In the genomic region with DNA sequence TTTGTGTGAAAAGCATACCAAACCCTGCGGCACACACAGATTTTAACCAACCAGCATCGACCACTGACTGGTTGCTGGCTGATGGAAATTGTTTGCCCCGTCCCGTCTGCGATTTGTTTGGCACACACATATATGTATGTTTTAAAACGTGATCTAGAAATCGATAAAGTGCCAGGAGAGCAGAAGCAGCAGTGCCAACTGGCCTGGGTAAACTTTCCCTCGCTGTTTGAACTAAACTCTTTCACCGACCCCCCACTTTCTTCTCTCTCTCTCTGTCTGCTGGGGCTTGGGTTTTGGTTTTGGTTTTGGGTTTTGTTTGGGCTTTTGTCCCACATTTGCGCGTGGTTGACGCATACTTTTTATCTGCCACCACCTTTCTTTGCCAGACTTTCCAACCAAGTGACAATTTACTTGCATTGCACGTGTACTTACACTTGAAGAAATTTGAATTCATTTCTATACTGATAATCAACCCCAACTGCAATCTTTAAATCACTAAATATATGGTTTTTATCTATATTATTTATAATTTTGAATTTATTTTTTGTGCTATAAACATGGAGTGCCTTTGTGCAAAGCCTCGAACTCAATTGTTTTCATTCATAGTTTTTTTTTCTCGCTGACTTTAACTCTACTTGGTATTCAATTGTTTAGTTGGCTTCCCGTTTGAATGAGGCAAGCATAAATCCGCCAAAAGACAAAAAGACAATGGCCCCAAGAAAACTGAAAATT, we compare ENCODE assay signal across 2 fruit fly cellular contexts.
TF ChIP-seq lines count a peak whose summit lies in the region.

No protein-coding gene starts in this region.

TF ChIP-seq in whole organism, embryonic, 481 proteins besides CTCF, POLR2A, EP300 and RAD21 (continued from another document and continues in another):
- TF ChIP-seq mam (GFP tag; optimal IDR thresholded peaks at IDR 0.05; lab: Kevin White, UChicago) (no peak), CG2116 (GFP tag; optimal IDR thresholded peaks at IDR 0.05; lab: Kevin White, UChicago) (no peak), CG7839 (tag; optimal IDR thresholded peaks at IDR 0.05; lab: Kevin White, UChicago) (peak; percentile 25), sob (GFP tag; IDR thresholded peaks at IDR 0.05; lab: Robert Waterston, UW) (no peak), CG3726 (GFP tag; IDR thresholded peaks at IDR 0.05; lab: Robert Waterston, UW) (no peak), Gug (GFP tag; IDR thresholded peaks at IDR 0.05; lab: Robert Waterston, UW) (no peak), CG15696 (tag; optimal IDR thresholded peaks at IDR 0.05; lab: Kevin White, UChicago) (no peak), Dip2 (GFP tag; IDR thresholded peaks at IDR 0.05; lab: Robert Waterston, UW) (no peak), CG2120 (GFP tag; optimal IDR thresholded peaks at IDR 0.05; lab: Kevin White, UChicago) (no peak), Blimp-1 (GFP tag; optimal IDR thresholded peaks at IDR 0.05; lab: Kevin White, UChicago) (peak; percentile 62), CG31441 (GFP tag; IDR thresholded peaks at IDR 0.05; lab: Robert Waterston, UW) (peak; percentile 58), ci (GFP tag; IDR thresholded peaks at IDR 0.05; lab: Robert Waterston, UW) (peak; percentile 39; the same call in 1 of the 3 replicates), Med (GFP tag; lab: Kevin White, UChicago) (peak; percentile 42), Asciz (GFP tag; optimal IDR thresholded peaks at IDR 0.05; lab: Kevin White, UChicago) (peak; percentile 54), Oli (tag; optimal IDR thresholded peaks at IDR 0.05; lab: Kevin White, UChicago) (peak; percentile 29), H15 (GFP tag; IDR thresholded peaks at IDR 0.05; lab: Robert Waterston, UW) (no peak), hkb (optimal IDR thresholded peaks at IDR 0.05; lab: Kevin White, UChicago) (no peak), hkb (GFP tag; IDR thresholded peaks at IDR 0.05; lab: Robert Waterston, UW) (no peak), ATbp (GFP tag; optimal IDR thresholded peaks at IDR 0.05; lab: Kevin White, UChicago) (no peak), fu2 (GFP tag; optimal IDR thresholded peaks at IDR 0.05; lab: Kevin White, UChicago) (no peak), Atf-2 (GFP tag; optimal IDR thresholded peaks at IDR 0.05; lab: Kevin White, UChicago) (no peak), bbx (GFP tag; IDR thresholded peaks at IDR 0.05; lab: Robert Waterston, UW; ENCODE audit: partially characterized antibody) (no peak), Max (GFP tag; optimal IDR thresholded peaks at IDR 0.05; lab: Kevin White, UChicago) (no peak), Atf3 (GFP tag; optimal IDR thresholded peaks at IDR 0.05; lab: Kevin White, UChicago) (no peak), CG31224 (GFP tag; IDR thresholded peaks at IDR 0.05; lab: Robert Waterston, UW) (peak; percentile 76), bsh (GFP tag; optimal IDR thresholded peaks at IDR 0.05; lab: Kevin White, UChicago) (peak in 1 of 2 experiments; percentile 44), mld (GFP tag; IDR thresholded peaks at IDR 0.05; lab: Robert Waterston, UW; ENCODE audit: partially characterized antibody) (no peak), CG11504 (tag; optimal IDR thresholded peaks at IDR 0.05; lab: Kevin White, UChicago) (peak; percentile 37), CG17802 (tag; optimal IDR thresholded peaks at IDR 0.05; lab: Kevin White, UChicago) (no peak), ato (GFP tag; IDR thresholded peaks at IDR 0.05; lab: Robert Waterston, UW; ENCODE audit: partially characterized antibody) (no peak), sens (GFP tag; lab: Kevin White, UChicago) (peak; percentile 57), CG9437 (GFP tag; optimal IDR thresholded peaks at IDR 0.05; lab: Kevin White, UChicago) (no peak), CG6254 (GFP tag; optimal IDR thresholded peaks at IDR 0.05; lab: Kevin White, UChicago) (no peak), Aef1 (GFP tag; IDR thresholded peaks at IDR 0.05; lab: Robert Waterston, UW) (no peak), CG1832 (GFP tag; optimal IDR thresholded peaks at IDR 0.05; lab: Kevin White, UChicago) (no peak), Ets97D (GFP tag; optimal IDR thresholded peaks at IDR 0.05; lab: Kevin White, UChicago) (no peak), CG31365 (tag; optimal IDR thresholded peaks at IDR 0.05; lab: Kevin White, UChicago) (no peak), Hey (tag; optimal IDR thresholded peaks at IDR 0.05; lab: Kevin White, UChicago) (no peak), ara (GFP tag; IDR thresholded peaks at IDR 0.05; lab: Robert Waterston, UW) (no peak), D19A (tag; optimal IDR thresholded peaks at IDR 0.05; lab: Kevin White, UChicago) (peak; percentile 35), sd (tag; optimal IDR thresholded peaks at IDR 0.05; lab: Kevin White, UChicago) (no peak), slbo (GFP tag; IDR thresholded peaks at IDR 0.05; lab: Robert Waterston, UW) (no peak), CG12942 (GFP tag; optimal IDR thresholded peaks at IDR 0.05; lab: Kevin White, UChicago) (no peak), onecut (GFP tag; IDR thresholded peaks at IDR 0.05; lab: Robert Waterston, UW) (peak; percentile 93), HLHmδ (GFP tag; optimal IDR thresholded peaks at IDR 0.05; lab: Kevin White, UChicago) (no peak), CG6654 (GFP tag; optimal IDR thresholded peaks at IDR 0.05; lab: Kevin White, UChicago) (no peak), vvl (GFP tag; IDR thresholded peaks at IDR 0.05; lab: Robert Waterston, UW) (peak; percentile 53; the same call in 1 of the 2 replicates), dpn (GFP tag; optimal IDR thresholded peaks at IDR 0.05; lab: Kevin White, UChicago) (peak in 1 of 2 experiments; percentile 16), Sry-β (GFP tag; optimal IDR thresholded peaks at IDR 0.05; lab: Kevin White, UChicago) (no peak), ranshi (GFP tag; IDR thresholded peaks at IDR 0.05; lab: Robert Waterston, UW) (no peak), CG15269 (tag; optimal IDR thresholded peaks at IDR 0.05; lab: Kevin White, UChicago) (peak; percentile 9), CG2712 (tag; optimal IDR thresholded peaks at IDR 0.05; lab: Kevin White, UChicago) (peak; percentile 20), gro (GFP tag; optimal IDR thresholded peaks at IDR 0.05; lab: Kevin White, UChicago) (no peak), CG17829 (tag; optimal IDR thresholded peaks at IDR 0.05; lab: Kevin White, UChicago) (peak; percentile 10), Antp (GFP tag; optimal IDR thresholded peaks at IDR 0.05; lab: Kevin White, UChicago) (no peak), Six4 (GFP tag; optimal IDR thresholded peaks at IDR 0.05; lab: Kevin White, UChicago) (peak; percentile 22), emc (GFP tag; optimal IDR thresholded peaks at IDR 0.05; lab: Kevin White, UChicago) (no peak), Lim3 (GFP tag; IDR thresholded peaks at IDR 0.05; lab: Robert Waterston, UW) (no peak), lov (optimal IDR thresholded peaks at IDR 0.05; lab: Kevin White, UChicago) (no peak), lov (GFP tag; IDR thresholded peaks at IDR 0.05; lab: Robert Waterston, UW) (no peak), CG14965 (GFP tag; optimal IDR thresholded peaks at IDR 0.05; lab: Kevin White, UChicago; ENCODE audit: borderline replicate concordance) (no peak), CG15601 (tag; optimal IDR thresholded peaks at IDR 0.05; lab: Kevin White, UChicago) (peak; percentile 22), B-H2 (GFP tag; optimal IDR thresholded peaks at IDR 0.05; lab: Kevin White, UChicago) (no peak), CG4424 (GFP tag; optimal IDR thresholded peaks at IDR 0.05; lab: Kevin White, UChicago) (peak; percentile 38)

TF ChIP-seq in whole organism, prepupa, 60 proteins besides CTCF, POLR2A, EP300 and RAD21 (continued from another document):
- TF ChIP-seq CG8319 (GFP tag; optimal IDR thresholded peaks at IDR 0.05; lab: Kevin White, UChicago) (no peak), CG11294 (GFP tag; IDR thresholded peaks at IDR 0.05; lab: Robert Waterston, UW) (no peak), pdm3 (GFP tag; optimal IDR thresholded peaks at IDR 0.05; lab: Kevin White, UChicago) (no peak), acj6 (GFP tag; optimal IDR thresholded peaks at IDR 0.05; lab: Kevin White, UChicago) (peak; percentile 42), CG3919 (GFP tag; optimal IDR thresholded peaks at IDR 0.05; lab: Kevin White, UChicago) (peak; percentile 58), Lpt (GFP tag; optimal IDR thresholded peaks at IDR 0.05; lab: Kevin White, UChicago) (peak; percentile 22), achi (GFP tag; optimal IDR thresholded peaks at IDR 0.05; lab: Kevin White, UChicago) (peak; percentile 26), Ets96B (tag; optimal IDR thresholded peaks at IDR 0.05; lab: Kevin White, UChicago) (no peak), Eip93F (GFP tag; optimal IDR thresholded peaks at IDR 0.05; lab: Kevin White, UChicago) (no peak), CG15336 (GFP tag; IDR thresholded peaks at IDR 0.05; lab: Robert Waterston, UW) (peak; percentile 56), Hr4 (GFP tag; optimal IDR thresholded peaks at IDR 0.05; lab: Kevin White, UChicago) (peak; percentile 67), Gug (GFP tag; IDR thresholded peaks at IDR 0.05; lab: Robert Waterston, UW) (no peak), spab (GFP tag; optimal IDR thresholded peaks at IDR 0.05; lab: Kevin White, UChicago) (no peak), CG10631 (GFP tag; optimal IDR thresholded peaks at IDR 0.05; lab: Kevin White, UChicago) (no peak), Eip78C (GFP tag; lab: Kevin White, UChicago) (peak; percentile 87), Eip75B (GFP tag; optimal IDR thresholded peaks at IDR 0.05; lab: Kevin White, UChicago) (peak; percentile 22), Ets21C (GFP tag; optimal IDR thresholded peaks at IDR 0.05; lab: Kevin White, UChicago) (no peak), CG31627 (GFP tag; optimal IDR thresholded peaks at IDR 0.05; lab: Kevin White, UChicago) (no peak), CG6163 (GFP tag; IDR thresholded peaks at IDR 0.05; lab: Robert Waterston, UW) (no peak), Sox102F (GFP tag; optimal IDR thresholded peaks at IDR 0.05; lab: Kevin White, UChicago) (peak; percentile 10), CG32006 (GFP tag; optimal IDR thresholded peaks at IDR 0.05; lab: Kevin White, UChicago) (peak; percentile 80), Met (GFP tag; optimal IDR thresholded peaks at IDR 0.05; lab: Kevin White, UChicago) (peak; percentile 32), Sox14 (GFP tag; optimal IDR thresholded peaks at IDR 0.05; lab: Kevin White, UChicago) (no peak), CG6276 (GFP tag; optimal IDR thresholded peaks at IDR 0.05; lab: Kevin White, UChicago) (no peak), cyc (GFP tag; optimal IDR thresholded peaks at IDR 0.05; lab: Kevin White, UChicago) (peak; percentile 11), CG16779 (tag; optimal IDR thresholded peaks at IDR 0.05; lab: Kevin White, UChicago) (no peak), CG7368 (GFP tag; optimal IDR thresholded peaks at IDR 0.05; lab: Kevin White, UChicago) (no peak), CG9139 (GFP tag; optimal IDR thresholded peaks at IDR 0.05; lab: Kevin White, UChicago) (no peak), svp (GFP tag; lab: Kevin White, UChicago) (peak; percentile 42), CG8119 (GFP tag; IDR thresholded peaks at IDR 0.05; lab: Robert Waterston, UW) (peak; percentile 49; the same call in 2 of the 3 replicates), CG10669 (GFP tag; optimal IDR thresholded peaks at IDR 0.05; lab: Kevin White, UChicago) (no peak), CG8632 (GFP tag; optimal IDR thresholded peaks at IDR 0.05; lab: Kevin White, UChicago) (no peak)
